Worm (Caenorhabditis elegans): ENCODE data around the gene nhr-47.

DNA sequence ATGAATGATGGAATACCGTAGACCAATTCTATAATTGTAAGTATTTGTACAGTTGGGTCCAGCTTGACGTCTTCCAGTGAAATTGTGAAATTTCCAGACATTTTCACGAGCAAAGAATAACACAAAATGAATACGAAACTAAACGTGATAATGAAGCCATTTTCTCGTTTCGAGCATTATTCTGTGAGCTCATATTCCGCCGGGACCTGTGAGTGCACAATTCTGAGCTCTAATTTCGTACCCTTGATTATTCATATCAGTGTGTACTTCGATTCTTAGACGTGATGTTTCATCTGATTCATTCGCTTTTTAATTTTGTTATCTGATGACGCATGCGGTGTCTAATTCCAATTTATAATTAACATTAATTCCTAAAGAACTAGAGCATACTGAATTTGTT is 22.7 kb upstream of the nhr-47 start, which contains the start of gene srg-66:
- no peak for TF ChIP-seq tra-4 (tag; optimal IDR thresholded peaks at IDR 0.05)
- TF ChIP-seq tbx-37 (GFP tag; conservative IDR thresholded peaks at IDR 0.05): no peak
- TF ChIP-seq tbx-11 (GFP tag; IDR thresholded peaks at IDR 0.05): no peak
- no peak for TF ChIP-seq ama-1 (optimal IDR thresholded peaks at IDR 0.05)
- TF ChIP-seq pes-1 (GFP tag; IDR thresholded peaks at IDR 0.05): no peak
- TF ChIP-seq hnd-1 (tag; optimal IDR thresholded peaks at IDR 0.05): no peak
- no peak for TF ChIP-seq ceh-13 (GFP tag; optimal IDR thresholded peaks at IDR 0.05)
- TF ChIP-seq scrt-1 (GFP tag; IDR thresholded peaks at IDR 0.05): no peak
- TF ChIP-seq F13C5.2 (tag; optimal IDR thresholded peaks at IDR 0.05): no peak
- no peak for TF ChIP-seq ets-7 (tag; optimal IDR thresholded peaks at IDR 0.05)
- no peak for TF ChIP-seq B0310.2 (tag; optimal IDR thresholded peaks at IDR 0.05)
- TF ChIP-seq aly-1 (tag; optimal IDR thresholded peaks at IDR 0.05): no peak
